Worm (Caenorhabditis elegans) whole organism, midembryonic: ENCODE data around the gene F17C11.22.

Source experiments
- T22C8.4 ChIP-seq: fragments of 200-800 bp; sonication (Bioruptor generic); IDR thresholded peaks from 2 replicates; pipeline ENCODE4 v1.3.6; 2022; ENCODE audit warnings: missing genetic modification characterization, missing compliant biosample characterization
- cog-1 ChIP-seq: sonication (generic microtip); optimal IDR thresholded peaks from 2 replicates; lab custom pipeline; 2016; ENCODE audit warnings: missing genetic modification characterization, missing compliant biosample characterization
- flt-1 ChIP-seq: fragments of 200-800 bp; sonication (Bioruptor generic); IDR thresholded peaks from 2 replicates; pipeline ENCODE4 v1.3.6; 2022; ENCODE audit warnings: missing genetic modification characterization, missing compliant biosample characterization
- klf-2 ChIP-seq: fragments of 200-800 bp; sonication (Bioruptor generic); conservative IDR thresholded peaks from 2 replicates; pipeline ENCODE4 v1.3.6; 2022; ENCODE audit warnings: missing genetic modification reagents, missing genetic modification characterization, missing compliant biosample characterization
- med-1 ChIP-seq: sonication (generic microtip); optimal IDR thresholded peaks from 2 replicates; lab custom pipeline; 2017; ENCODE audit warnings: missing genetic modification characterization, mild to moderate bottlenecking, missing compliant biosample characterization, antibody characterized with exemption, missing genetic modification reagents; ENCODE audit not compliant: insufficient read depth
- ref-1 ChIP-seq: fragments of 200-800 bp; sonication (Bioruptor generic); conservative IDR thresholded peaks from 2 replicates; pipeline ENCODE4 v1.3.6; 2022; ENCODE audit warnings: missing genetic modification reagents, missing genetic modification characterization, missing compliant biosample characterization
- ztf-23 ChIP-seq: fragments of 200-800 bp; sonication (Bioruptor generic); IDR thresholded peaks from 2 replicates; pipeline ENCODE4 v1.3.6; 2022; ENCODE audit warnings: missing genetic modification reagents, missing genetic modification characterization, missing compliant biosample characterization
- ztf-29 ChIP-seq: fragments of 200-800 bp; sonication (Bioruptor generic); IDR thresholded peaks from 2 replicates; pipeline ENCODE4 v1.3.6; 2022; ENCODE audit warnings: missing genetic modification reagents, missing genetic modification characterization, missing compliant biosample characterization

DNA sequence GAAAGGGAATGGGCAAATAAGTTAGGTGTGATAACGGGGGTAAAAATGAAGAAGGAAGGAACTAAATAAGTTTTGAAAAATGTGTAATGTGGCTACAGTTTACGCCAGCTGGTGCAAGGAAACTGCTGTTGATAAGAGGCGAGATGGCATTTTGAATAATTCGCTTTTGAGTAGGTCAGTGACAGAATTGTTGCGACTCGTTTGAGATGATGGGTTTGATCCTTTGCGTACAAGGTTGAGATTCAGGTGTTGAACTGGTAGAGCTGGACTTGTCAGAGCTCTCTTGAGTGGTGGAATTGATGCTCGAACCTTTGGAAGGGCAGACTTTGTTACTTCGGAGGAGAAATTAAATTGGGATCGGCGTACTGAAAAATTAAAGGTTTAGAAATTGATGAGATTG lies 41.8 kb upstream of the F17C11.22 start:
- TF ChIP-seq flt-1 (GFP tag; lab: Robert Waterston, UW) (no peak), klf-2 (GFP tag; lab: Robert Waterston, UW) (no peak), T22C8.4 (GFP tag; lab: Robert Waterston, UW) (no peak), ztf-23 (GFP tag; lab: Robert Waterston, UW) (no peak), med-1 (GFP tag; lab: Kevin White, UChicago) (no peak), cog-1 (tag; lab: Kevin White, UChicago) (no peak), ref-1 (GFP tag; lab: Robert Waterston, UW) (no peak), ztf-29 (GFP tag; lab: Robert Waterston, UW) (no peak)
